Worm (Caenorhabditis elegans): ENCODE data around the gene srr-7.

The srr-7 gene

ce11 chrV:15127413-15127812 is 642 bp upstream of the srr-7 start, which contains the start of gene srj-27:
Gene srj-27 (minus strand): TSS chrV:15127513.
- TF ChIP-seq ztf-23 (GFP tag; IDR thresholded peaks at IDR 0.05): no peak
- TF ChIP-seq T22C8.4 (GFP tag; IDR thresholded peaks at IDR 0.05): no peak
- no peak for TF ChIP-seq klf-2 (GFP tag; conservative IDR thresholded peaks at IDR 0.05)
- no peak for TF ChIP-seq ztf-29 (GFP tag; IDR thresholded peaks at IDR 0.05)
- no peak for TF ChIP-seq flt-1 (GFP tag; IDR thresholded peaks at IDR 0.05)

ce11 chrV:15132423-15132822 is 4.4 kb downstream of the srr-7 start, which contains the start of gene str-171:
Gene str-171 (minus strand): TSS chrV:15132523.
- no peak for TF ChIP-seq T22C8.4 (GFP tag; IDR thresholded peaks at IDR 0.05)
- TF ChIP-seq med-1 (GFP tag; optimal IDR thresholded peaks at IDR 0.05; ENCODE audit: insufficient read depth): no peak
- no peak for TF ChIP-seq ztf-23 (GFP tag; IDR thresholded peaks at IDR 0.05)
- TF ChIP-seq klf-2 (GFP tag; conservative IDR thresholded peaks at IDR 0.05): no peak
- no peak for TF ChIP-seq cog-1 (tag; optimal IDR thresholded peaks at IDR 0.05)
- TF ChIP-seq ref-1 (GFP tag; conservative IDR thresholded peaks at IDR 0.05): no peak
- no peak for TF ChIP-seq flt-1 (GFP tag; IDR thresholded peaks at IDR 0.05)
- no peak for TF ChIP-seq tab-1 (GFP tag; IDR thresholded peaks at IDR 0.05)
- TF ChIP-seq ztf-29 (GFP tag; IDR thresholded peaks at IDR 0.05): no peak

ce11 chrV:15133812-15134211 is 5.8 kb downstream of the srr-7 start:
- no peak for TF ChIP-seq ref-1 (GFP tag; conservative IDR thresholded peaks at IDR 0.05)
- no peak for TF ChIP-seq cog-1 (tag; optimal IDR thresholded peaks at IDR 0.05)
- TF ChIP-seq klf-2 (GFP tag; conservative IDR thresholded peaks at IDR 0.05): no peak
- no peak for TF ChIP-seq ztf-29 (GFP tag; IDR thresholded peaks at IDR 0.05)

ce11 chrV:15136772-15137171 is 8.7 kb downstream of the srr-7 start, which contains the start of gene aipl-1:
Gene aipl-1 (minus strand): TSS chrV:15136801.
- TF ChIP-seq ztf-23 (GFP tag; IDR thresholded peaks at IDR 0.05): 0 out of 2 replicates have a peak, but pooled peaks have one; percentile 37
- peak; percentile 1 for TF ChIP-seq cog-1 (tag; optimal IDR thresholded peaks at IDR 0.05)
- no peak for TF ChIP-seq ztf-29 (GFP tag; IDR thresholded peaks at IDR 0.05)

- TF ChIP-seq ref-1 (GFP tag; conservative IDR thresholded peaks at IDR 0.05): no peak
- no peak for TF ChIP-seq ztf-23 (GFP tag; IDR thresholded peaks at IDR 0.05)
- no peak for TF ChIP-seq ztf-29 (GFP tag; IDR thresholded peaks at IDR 0.05)
- TF ChIP-seq cog-1 (tag; optimal IDR thresholded peaks at IDR 0.05): no peak
- no peak for TF ChIP-seq klf-2 (GFP tag; conservative IDR thresholded peaks at IDR 0.05)
- TF ChIP-seq flt-1 (GFP tag; IDR thresholded peaks at IDR 0.05): no peak
- TF ChIP-seq T22C8.4 (GFP tag; IDR thresholded peaks at IDR 0.05): no peak
- no peak for TF ChIP-seq med-1 (GFP tag; optimal IDR thresholded peaks at IDR 0.05; ENCODE audit: insufficient read depth)
- no peak for TF ChIP-seq tab-1 (GFP tag; IDR thresholded peaks at IDR 0.05)
These were observed 11.8 kb downstream of the srr-7 start for ce11 chrV:15139811-15140210.

ce11 chrV:15140247-15140646 is 12.2 kb downstream of the srr-7 start, which contains the start of gene K08F9.3:
Gene K08F9.3 (plus strand): TSS chrV:15140547.
- TF ChIP-seq ref-1 (GFP tag; conservative IDR thresholded peaks at IDR 0.05) (no peak), T22C8.4 (GFP tag; IDR thresholded peaks at IDR 0.05) (no peak), flt-1 (GFP tag; IDR thresholded peaks at IDR 0.05) (no peak), tab-1 (GFP tag; IDR thresholded peaks at IDR 0.05) (no peak)

- TF ChIP-seq ztf-23 (GFP tag; IDR thresholded peaks at IDR 0.05) (no peak), ztf-29 (GFP tag; IDR thresholded peaks at IDR 0.05) (no peak), flt-1 (GFP tag; IDR thresholded peaks at IDR 0.05) (no peak), med-1 (GFP tag; optimal IDR thresholded peaks at IDR 0.05; ENCODE audit: insufficient read depth) (no peak), ref-1 (GFP tag; conservative IDR thresholded peaks at IDR 0.05) (no peak), cog-1 (tag; optimal IDR thresholded peaks at IDR 0.05) (no peak), tab-1 (GFP tag; IDR thresholded peaks at IDR 0.05) (no peak), klf-2 (GFP tag; conservative IDR thresholded peaks at IDR 0.05) (no peak), T22C8.4 (GFP tag; IDR thresholded peaks at IDR 0.05) (no peak)
These were observed 15.2 kb downstream of the srr-7 start, which contains the start of gene K08F9.1 for ce11 chrV:15143285-15143684. Gene K08F9.1 (minus strand): TSS chrV:15143385.

ce11 chrV:15143798-15144197 is 15.7 kb downstream of the srr-7 start, which contains the start of gene K08F9.4:
Gene K08F9.4 (plus strand): TSS chrV:15144019.
- TF ChIP-seq tab-1 (GFP tag; IDR thresholded peaks at IDR 0.05) (no peak), ref-1 (GFP tag; conservative IDR thresholded peaks at IDR 0.05) (no peak), med-1 (GFP tag; optimal IDR thresholded peaks at IDR 0.05; ENCODE audit: insufficient read depth) (no peak), ztf-29 (GFP tag; IDR thresholded peaks at IDR 0.05) (no peak)

- TF ChIP-seq T22C8.4 (GFP tag; IDR thresholded peaks at IDR 0.05): no peak
- no peak for TF ChIP-seq ztf-29 (GFP tag; IDR thresholded peaks at IDR 0.05)
- TF ChIP-seq cog-1 (tag; optimal IDR thresholded peaks at IDR 0.05): no peak
- TF ChIP-seq ztf-23 (GFP tag; IDR thresholded peaks at IDR 0.05): no peak
- TF ChIP-seq flt-1 (GFP tag; IDR thresholded peaks at IDR 0.05): no peak
- no peak for TF ChIP-seq tab-1 (GFP tag; IDR thresholded peaks at IDR 0.05)
- no peak for TF ChIP-seq klf-2 (GFP tag; conservative IDR thresholded peaks at IDR 0.05)
- TF ChIP-seq ref-1 (GFP tag; conservative IDR thresholded peaks at IDR 0.05): no peak
- no peak for TF ChIP-seq med-1 (GFP tag; optimal IDR thresholded peaks at IDR 0.05; ENCODE audit: insufficient read depth)
These were observed 19.7 kb downstream of the srr-7 start, which contains the start of gene T09F5.20 for ce11 chrV:15147776-15148175. Gene T09F5.20 (minus strand): TSS chrV:15147876.

ce11 chrV:15148800-15149199 is 20.7 kb downstream of the srr-7 start, which contains the start of gene T09F5.1:
Gene T09F5.1 (plus strand): TSS chrV:15149100.
- TF ChIP-seq ztf-29 (GFP tag; IDR thresholded peaks at IDR 0.05): no peak
- TF ChIP-seq cog-1 (tag; optimal IDR thresholded peaks at IDR 0.05): no peak
- no peak for TF ChIP-seq flt-1 (GFP tag; IDR thresholded peaks at IDR 0.05)
- no peak for TF ChIP-seq T22C8.4 (GFP tag; IDR thresholded peaks at IDR 0.05)
- no peak for TF ChIP-seq tab-1 (GFP tag; IDR thresholded peaks at IDR 0.05)
- TF ChIP-seq ref-1 (GFP tag; conservative IDR thresholded peaks at IDR 0.05): no peak
- TF ChIP-seq klf-2 (GFP tag; conservative IDR thresholded peaks at IDR 0.05): no peak
- no peak for TF ChIP-seq med-1 (GFP tag; optimal IDR thresholded peaks at IDR 0.05; ENCODE audit: insufficient read depth)
- no peak for TF ChIP-seq ztf-23 (GFP tag; IDR thresholded peaks at IDR 0.05)

Measured in whole organism, midembryonic.